Worm (Caenorhabditis elegans): ENCODE data around the gene srg-1.

The srg-1 gene

DNA sequence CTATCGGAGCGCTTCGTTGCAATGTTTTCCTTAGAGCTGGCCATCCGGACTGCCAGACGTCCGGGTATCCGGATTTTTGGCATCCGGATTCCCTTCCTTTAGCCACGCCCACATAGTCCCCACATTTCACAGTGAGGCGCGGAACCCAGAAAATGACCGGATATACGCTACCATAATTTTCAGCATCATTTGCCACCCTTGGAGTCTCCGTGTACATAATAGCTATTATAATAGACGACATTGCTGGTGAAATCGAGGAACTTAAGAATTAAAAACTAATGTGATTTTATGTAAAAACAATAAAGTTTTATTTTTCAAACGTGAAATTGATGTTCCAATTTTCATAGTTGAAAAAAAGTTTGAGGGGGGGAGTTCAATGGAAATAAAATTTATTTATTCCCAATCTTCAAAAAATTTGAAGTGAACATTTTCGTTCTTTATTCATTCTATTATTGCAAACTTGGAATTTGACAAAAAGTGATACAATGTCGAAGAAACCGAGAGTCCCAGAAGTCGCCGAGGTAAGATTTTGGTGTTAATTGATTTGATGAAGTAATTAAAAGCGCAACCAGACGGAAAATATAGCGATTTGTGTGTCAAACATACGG lies 47.8 kb downstream of the srg-1 start:
- TF ChIP-seq unc-130 (GFP tag; optimal IDR thresholded peaks at IDR 0.05) (peak; percentile 4), zfp-3 (GFP tag; conservative IDR thresholded peaks at IDR 0.05) (no peak), spr-1 (tag; optimal IDR thresholded peaks at IDR 0.05) (no peak), snpc-4 (tag; optimal IDR thresholded peaks at IDR 0.05) (peak; percentile 13), mdt-29 (GFP tag; IDR thresholded peaks at IDR 0.05) (0 out of 2 replicates have a peak, but pooled peaks have one; percentile 33), F49E8.2 (tag; optimal IDR thresholded peaks at IDR 0.05; ENCODE audit: borderline replicate concordance) (peak; percentile 79)

DNA sequence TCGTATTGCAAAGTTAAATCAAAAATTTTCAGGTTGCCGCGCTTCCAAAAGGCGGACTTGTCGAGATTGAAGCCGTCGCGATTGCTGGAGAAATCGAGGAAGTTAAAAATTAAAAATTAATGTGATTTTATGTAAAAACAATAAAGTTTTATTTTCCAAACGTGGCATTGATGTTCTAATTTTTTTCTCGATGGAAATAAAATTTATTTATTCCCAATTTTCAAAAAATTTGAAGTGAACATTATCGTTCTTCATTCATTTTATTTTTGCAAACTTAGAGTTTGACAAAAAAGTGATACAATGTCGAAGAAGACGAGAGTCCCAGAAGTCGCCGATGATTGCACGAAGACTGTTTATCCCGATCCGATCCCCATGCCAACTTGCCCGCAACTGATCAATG lies 49.2 kb downstream of the srg-1 start, which contains the start of gene C23G10.1:
C23G10.1 (plus strand) TSS at position 301 of the 400 bp plus-strand sequence.
- TF ChIP-seq F49E8.2 (tag; optimal IDR thresholded peaks at IDR 0.05; ENCODE audit: borderline replicate concordance) (no peak), sdz-12 (GFP tag; optimal IDR thresholded peaks at IDR 0.05) (no peak), zfp-3 (GFP tag; conservative IDR thresholded peaks at IDR 0.05) (no peak), daf-16 (GFP tag; optimal IDR thresholded peaks at IDR 0.05) (no peak), daf-16 (tag; optimal IDR thresholded peaks at IDR 0.05) (no peak), T20F7.1 (GFP tag; optimal IDR thresholded peaks at IDR 0.05) (no peak), hmg-1.1 (GFP tag; IDR thresholded peaks at IDR 0.05) (no peak), arid-1 (GFP tag; conservative IDR thresholded peaks at IDR 0.05) (no peak), jun-1 (tag; optimal IDR thresholded peaks at IDR 0.05) (no peak), ama-1 (optimal IDR thresholded peaks at IDR 0.05) (no peak), ceh-62 (tag; optimal IDR thresholded peaks at IDR 0.05) (no peak)

DNA sequence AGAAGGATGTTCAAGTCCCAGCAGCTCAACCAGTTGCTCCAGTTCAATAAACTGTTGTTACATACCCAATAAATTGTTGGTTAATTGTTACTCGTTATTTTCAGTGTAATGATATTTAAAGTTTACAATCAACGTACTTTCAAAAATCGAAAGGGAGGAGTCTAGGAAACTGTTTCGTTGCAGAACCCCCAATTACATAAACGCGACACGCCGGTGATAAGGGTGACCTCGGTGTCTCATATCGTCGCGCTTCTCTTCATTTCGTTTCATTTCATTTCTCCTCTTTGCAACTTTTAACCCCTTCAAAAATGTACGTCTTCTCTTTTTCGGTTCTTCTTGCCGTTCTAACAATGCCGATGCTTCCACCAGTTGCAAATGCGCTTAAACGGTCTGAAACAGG lies 50.3 kb downstream of the srg-1 start, which contains the start of gene C23G10.2:
C23G10.2 (plus strand) TSS at position 184 of the 400 bp plus-strand sequence.
- peak; percentile 78 for TF ChIP-seq ama-1 (optimal IDR thresholded peaks at IDR 0.05)
- TF ChIP-seq dmd-8 (GFP tag; IDR thresholded peaks at IDR 0.05): no peak
- no peak for TF ChIP-seq unc-130 (GFP tag; optimal IDR thresholded peaks at IDR 0.05)
- TF ChIP-seq zip-11 (GFP tag; IDR thresholded peaks at IDR 0.05): no peak
- TF ChIP-seq nhr-42 (GFP tag; IDR thresholded peaks at IDR 0.05): no peak
- no peak for TF ChIP-seq duxl-1 (tag; optimal IDR thresholded peaks at IDR 0.05; ENCODE audit: poor library complexity)
- no peak for TF ChIP-seq cey-2 (tag; optimal IDR thresholded peaks at IDR 0.05; ENCODE audit: borderline replicate concordance, insufficient read depth)
- TF ChIP-seq lin-13 (GFP tag; optimal IDR thresholded peaks at IDR 0.05): no peak
- no peak for TF ChIP-seq spr-3 (GFP tag; optimal IDR thresholded peaks at IDR 0.05)
- TF ChIP-seq lsy-2 (tag; optimal IDR thresholded peaks at IDR 0.05): no peak
- TF ChIP-seq dve-1 (tag; optimal IDR thresholded peaks at IDR 0.05; ENCODE audit: insufficient read depth): no peak
- no peak for TF ChIP-seq gei-8 (GFP tag; optimal IDR thresholded peaks at IDR 0.05)
- no peak for TF ChIP-seq skn-1 (tag; optimal IDR thresholded peaks at IDR 0.05)
- TF ChIP-seq nhr-237 (tag; optimal IDR thresholded peaks at IDR 0.05): no peak
- no peak for TF ChIP-seq ZK337.2 (GFP tag; IDR thresholded peaks at IDR 0.05)
- no peak for TF ChIP-seq D1046.2 (GFP tag; IDR thresholded peaks at IDR 0.05)
- TF ChIP-seq ceh-20 (GFP tag; IDR thresholded peaks at IDR 0.05): no peak
- no peak for TF ChIP-seq lin-1 (GFP tag; IDR thresholded peaks at IDR 0.05)
- no peak for TF ChIP-seq mep-1 (tag; optimal IDR thresholded peaks at IDR 0.05)
- no peak for TF ChIP-seq daf-12 (tag; optimal IDR thresholded peaks at IDR 0.05)
- no peak for TF ChIP-seq zfp-2 (tag; optimal IDR thresholded peaks at IDR 0.05)
- TF ChIP-seq ztf-11 (tag; optimal IDR thresholded peaks at IDR 0.05): no peak
- no peak for TF ChIP-seq daf-19 (GFP tag; conservative IDR thresholded peaks at IDR 0.05)
- peak; percentile 34; the same call in 1 of the 2 replicates for TF ChIP-seq lin-38 (GFP tag; IDR thresholded peaks at IDR 0.05)
- no peak for TF ChIP-seq ceh-62 (tag; optimal IDR thresholded peaks at IDR 0.05)
- TF ChIP-seq snpc-1.2 (GFP tag; IDR thresholded peaks at IDR 0.05): no peak
- no peak for TF ChIP-seq unc-39 (tag; optimal IDR thresholded peaks at IDR 0.05)
- TF ChIP-seq nhr-28 (tag; optimal IDR thresholded peaks at IDR 0.05): peak; percentile 20
- no peak for TF ChIP-seq ceh-82 (tag; optimal IDR thresholded peaks at IDR 0.05)
- no peak for TF ChIP-seq hif-1 (tag; optimal IDR thresholded peaks at IDR 0.05)
- no peak for TF ChIP-seq lin-15B (tag; optimal IDR thresholded peaks at IDR 0.05)
- TF ChIP-seq zfp-3 (GFP tag; conservative IDR thresholded peaks at IDR 0.05): no peak
- no peak for TF ChIP-seq dmd-9 (GFP tag; IDR thresholded peaks at IDR 0.05)
- TF ChIP-seq jun-1 (tag; optimal IDR thresholded peaks at IDR 0.05): no peak
- TF ChIP-seq nhr-25 (tag; optimal IDR thresholded peaks at IDR 0.05; ENCODE audit: borderline replicate concordance, insufficient read depth): no peak
- no peak for TF ChIP-seq nhr-102 (tag; optimal IDR thresholded peaks at IDR 0.05)
